Worm (Caenorhabditis elegans): ENCODE results near the gene vrp-1.

Gene vrp-1

ce11 chrIV:3002807-3003206 is 9.6 kb upstream of the vrp-1 start:
- no peak for TF ChIP-seq him-1 (tag; optimal IDR thresholded peaks at IDR 0.05)
- TF ChIP-seq dao-5 (tag; optimal IDR thresholded peaks at IDR 0.05), result no peak
- TF ChIP-seq W03F9.2 (tag; optimal IDR thresholded peaks at IDR 0.05), result no peak

ce11 chrIV:3008828-3009227 is 3.6 kb upstream of the vrp-1 start, which contains the start of gene Y54G2A.73:
Y54G2A.73 (minus strand) TSS chrIV:3008892.
- TF ChIP-seq dao-5 (tag; optimal IDR thresholded peaks at IDR 0.05) (no peak), him-1 (tag; optimal IDR thresholded peaks at IDR 0.05) (no peak), W03F9.2 (tag; optimal IDR thresholded peaks at IDR 0.05) (no peak)

ce11 chrIV:3011647-3012046 is 740 bp upstream of the vrp-1 start:
- TF ChIP-seq dao-5 (tag; optimal IDR thresholded peaks at IDR 0.05) (no peak), him-1 (tag; optimal IDR thresholded peaks at IDR 0.05) (no peak), W03F9.2 (tag; optimal IDR thresholded peaks at IDR 0.05) (no peak)

- TF ChIP-seq him-1 (tag; optimal IDR thresholded peaks at IDR 0.05), result no peak
- TF ChIP-seq dao-5 (tag; optimal IDR thresholded peaks at IDR 0.05), result no peak
- TF ChIP-seq W03F9.2 (tag; optimal IDR thresholded peaks at IDR 0.05), result no peak
These were observed 2.2 kb downstream of the vrp-1 start for ce11 chrIV:3014610-3015009.

ce11 chrIV:3016202-3016601 is 3.8 kb downstream of the vrp-1 start:
- TF ChIP-seq dao-5 (tag; optimal IDR thresholded peaks at IDR 0.05) (no peak), W03F9.2 (tag; optimal IDR thresholded peaks at IDR 0.05) (no peak), him-1 (tag; optimal IDR thresholded peaks at IDR 0.05) (no peak)

- TF ChIP-seq dao-5 (tag; optimal IDR thresholded peaks at IDR 0.05) (no peak), him-1 (tag; optimal IDR thresholded peaks at IDR 0.05) (no peak), W03F9.2 (tag; optimal IDR thresholded peaks at IDR 0.05) (no peak)
These were observed 6.2 kb downstream of the vrp-1 start for ce11 chrIV:3018588-3018987.

ce11 chrIV:3019438-3019837 is 7.1 kb downstream of the vrp-1 start, which contains the start of gene lin-22:
lin-22 (plus strand) TSS chrIV:3019738.
- no peak for TF ChIP-seq W03F9.2 (tag; optimal IDR thresholded peaks at IDR 0.05)
- TF ChIP-seq dao-5 (tag; optimal IDR thresholded peaks at IDR 0.05), result no peak
- no peak for TF ChIP-seq him-1 (tag; optimal IDR thresholded peaks at IDR 0.05)

ce11 chrIV:3025874-3026609 is 13.7 kb downstream of the vrp-1 start:
- TF ChIP-seq dao-5 (tag; optimal IDR thresholded peaks at IDR 0.05) (no peak), him-1 (tag; optimal IDR thresholded peaks at IDR 0.05) (no peak), W03F9.2 (tag; optimal IDR thresholded peaks at IDR 0.05) (no peak)

ce11 chrIV:3028842-3029241 is 16.5 kb downstream of the vrp-1 start, which contains the start of gene ndnf-1:
ndnf-1 (minus strand) TSS chrIV:3028942.
- TF ChIP-seq him-1 (tag; optimal IDR thresholded peaks at IDR 0.05) (no peak), W03F9.2 (tag; optimal IDR thresholded peaks at IDR 0.05) (no peak), dao-5 (tag; optimal IDR thresholded peaks at IDR 0.05) (no peak)

- TF ChIP-seq W03F9.2 (tag; optimal IDR thresholded peaks at IDR 0.05) (no peak), him-1 (tag; optimal IDR thresholded peaks at IDR 0.05) (no peak), dao-5 (tag; optimal IDR thresholded peaks at IDR 0.05) (no peak)
These were observed 17.5 kb downstream of the vrp-1 start for ce11 chrIV:3029882-3030281.

ce11 chrIV:3032020-3032419 is 19.6 kb downstream of the vrp-1 start:
- TF ChIP-seq him-1 (tag; optimal IDR thresholded peaks at IDR 0.05) (no peak), dao-5 (tag; optimal IDR thresholded peaks at IDR 0.05) (no peak), W03F9.2 (tag; optimal IDR thresholded peaks at IDR 0.05) (no peak)

- TF ChIP-seq W03F9.2 (tag; optimal IDR thresholded peaks at IDR 0.05) (no peak), dao-5 (tag; optimal IDR thresholded peaks at IDR 0.05) (no peak), him-1 (tag; optimal IDR thresholded peaks at IDR 0.05) (no peak)
These were observed 23.0 kb downstream of the vrp-1 start for ce11 chrIV:3035375-3035774.

ce11 chrIV:3037932-3038331 is 25.5 kb downstream of the vrp-1 start:
- no peak for TF ChIP-seq him-1 (tag; optimal IDR thresholded peaks at IDR 0.05)
- TF ChIP-seq W03F9.2 (tag; optimal IDR thresholded peaks at IDR 0.05), result no peak
- no peak for TF ChIP-seq dao-5 (tag; optimal IDR thresholded peaks at IDR 0.05)

- TF ChIP-seq dao-5 (tag; optimal IDR thresholded peaks at IDR 0.05), result no peak
- TF ChIP-seq him-1 (tag; optimal IDR thresholded peaks at IDR 0.05), result no peak
- no peak for TF ChIP-seq W03F9.2 (tag; optimal IDR thresholded peaks at IDR 0.05)
These were observed 26.4 kb downstream of the vrp-1 start for ce11 chrIV:3038740-3039139.

- TF ChIP-seq W03F9.2 (tag; optimal IDR thresholded peaks at IDR 0.05) (no peak), dao-5 (tag; optimal IDR thresholded peaks at IDR 0.05) (no peak), him-1 (tag; optimal IDR thresholded peaks at IDR 0.05) (no peak)
These were observed 31.8 kb downstream of the vrp-1 start for ce11 chrIV:3044158-3044557.
